Worm (Caenorhabditis elegans) whole organism, young adult: ENCODE results near the gene C09G9.1.

Source experiments
- C06A6.2 ChIP-seq: fragments of 200-800 bp; sonication (Bioruptor generic); conservative IDR thresholded peaks from 2 replicates; pipeline ENCODE4 v1.3.6; 2022; ENCODE audit warnings: missing genetic modification characterization, missing compliant biosample characterization
- C17E4.6 ChIP-seq: fragments of 200-800 bp; sonication (Bioruptor generic); IDR thresholded peaks from 2 replicates; pipeline ENCODE4 v1.3.6; 2022; ENCODE audit warnings: missing genetic modification reagents, missing genetic modification characterization, missing compliant biosample characterization
- D2030.7 ChIP-seq: fragments of 200-800 bp; sonication (Bioruptor generic); IDR thresholded peaks from 2 replicates; pipeline ENCODE4 v1.3.6; 2022; ENCODE audit warnings: missing genetic modification reagents, missing genetic modification characterization, missing compliant biosample characterization
- T07F8.4 ChIP-seq: sonication (generic microtip); optimal IDR thresholded peaks from 2 replicates; lab custom pipeline; 2016; ENCODE audit warnings: mild to moderate bottlenecking, missing genetic modification characterization, moderate library complexity, missing compliant biosample characterization
- Y53G8AR.9 ChIP-seq: fragments of 200-800 bp; sonication (Bioruptor generic); conservative IDR thresholded peaks from 2 replicates; pipeline ENCODE4 v1.3.6; 2022; ENCODE audit warnings: missing genetic modification reagents, missing genetic modification characterization, missing compliant biosample characterization
- Y56A3A.18 ChIP-seq: fragments of 200-800 bp; sonication (Bioruptor generic); IDR thresholded peaks from 2 replicates; pipeline ENCODE4 v1.3.6; 2022; ENCODE audit warnings: missing genetic modification reagents, missing genetic modification characterization, missing compliant biosample characterization
- Y95B8A.8 ChIP-seq: fragments of 200-800 bp; sonication (Bioruptor generic); IDR thresholded peaks from 2 replicates; pipeline ENCODE4 v1.3.6; 2022; ENCODE audit warnings: missing genetic modification reagents, missing genetic modification characterization, missing compliant biosample characterization
- ccch-3 ChIP-seq: fragments of 200-800 bp; sonication (Bioruptor generic); optimal IDR thresholded peaks from 2 replicates; lab custom pipeline; 2018; ENCODE audit warnings: mild to moderate bottlenecking, missing genetic modification characterization, missing compliant biosample characterization
- ceh-27 ChIP-seq: fragments of 200-800 bp; sonication (Bioruptor generic); optimal IDR thresholded peaks from 2 replicates; lab custom pipeline; 2018; ENCODE audit warnings: mild to moderate bottlenecking, missing genetic modification characterization, moderate library complexity, missing compliant biosample characterization
- dox-1 ChIP-seq: fragments of 200-800 bp; sonication (Bioruptor generic); IDR thresholded peaks from 2 replicates; pipeline ENCODE4 v1.3.6; 2022; ENCODE audit warnings: missing genetic modification reagents, missing genetic modification characterization, missing compliant biosample characterization
- egl-18 ChIP-seq: fragments of 200-800 bp; sonication (Bioruptor generic); IDR thresholded peaks from 2 replicates; pipeline ENCODE4 v1.3.6; 2022; ENCODE audit warnings: missing genetic modification reagents, missing genetic modification characterization, missing compliant biosample characterization
- egl-44 ChIP-seq: fragments of 200-800 bp; sonication (Bioruptor generic); IDR thresholded peaks from 2 replicates; pipeline ENCODE4 v1.3.6; 2022; ENCODE audit warnings: missing genetic modification reagents, missing genetic modification characterization, missing compliant biosample characterization
- egrh-3 ChIP-seq: fragments of 200-800 bp; sonication (Bioruptor generic); IDR thresholded peaks from 2 replicates; pipeline ENCODE4 v1.3.6; 2022; ENCODE audit warnings: missing genetic modification reagents, missing genetic modification characterization, missing compliant biosample characterization
- ets-4 ChIP-seq: fragments of 200-800 bp; sonication (Bioruptor generic); optimal IDR thresholded peaks from 2 replicates; lab custom pipeline; 2018; ENCODE audit warnings: mild to moderate bottlenecking, missing genetic modification characterization, missing compliant biosample characterization
- fkh-3 ChIP-seq: sonication (generic microtip); optimal IDR thresholded peaks from 2 replicates; lab custom pipeline; 2016; ENCODE audit warnings: mild to moderate bottlenecking, missing genetic modification characterization, missing compliant biosample characterization
- lin-26 ChIP-seq: fragments of 200-800 bp; sonication (Bioruptor generic); IDR thresholded peaks from 2 replicates; pipeline ENCODE4 v1.3.6; 2022; ENCODE audit warnings: missing genetic modification reagents, missing genetic modification characterization, missing compliant biosample characterization
- lsl-1 ChIP-seq: fragments of 200-800 bp; sonication (Bioruptor generic); optimal IDR thresholded peaks from 2 replicates; lab custom pipeline; 2018; ENCODE audit warnings: mild to moderate bottlenecking, missing genetic modification characterization, moderate library complexity, missing compliant biosample characterization
- mel-28 ChIP-seq: sonication (generic microtip); optimal IDR thresholded peaks from 2 replicates; lab custom pipeline; 2016; ENCODE audit warnings: borderline replicate concordance, mild to moderate bottlenecking, missing genetic modification characterization, missing compliant biosample characterization
- nfyb-1 ChIP-seq: fragments of 200-800 bp; sonication (Bioruptor generic); IDR thresholded peaks from 2 replicates; pipeline ENCODE4 v1.3.6; 2022; ENCODE audit warnings: missing genetic modification reagents, missing genetic modification characterization, missing compliant biosample characterization
- sdz-38 ChIP-seq: sonication (generic microtip); optimal IDR thresholded peaks from 2 replicates; lab custom pipeline; 2016; ENCODE audit warnings: missing genotype, missing genetic modification characterization, missing compliant biosample characterization
- snpc-1.1 ChIP-seq: sonication (generic microtip); optimal IDR thresholded peaks from 2 replicates; lab custom pipeline; 2017; ENCODE audit warnings: missing genetic modification characterization, mild to moderate bottlenecking, missing compliant biosample characterization, antibody characterized with exemption, moderate library complexity, missing genotype, missing genetic modification reagents; ENCODE audit not compliant: insufficient read depth
- snpc-4 ChIP-seq, 5 experiments: fragments of 150-350 bp in 1 of 5; sonication (generic microtip) in 4 of 5; optimal IDR thresholded peaks; 2 replicates each; lab custom pipeline; 2014 to 2018; ENCODE audit warnings: missing genetic modification characterization in 5 of 5, missing biosample characterization in 3 of 5, antibody characterized with exemption in 2 of 5, mild to moderate bottlenecking in 2 of 5, missing compliant biosample characterization in 2 of 5, missing genotype in 2 of 5, moderate library complexity in 2 of 5, missing genetic modification reagents in 1 of 5
- ztf-6 ChIP-seq: fragments of 200-800 bp; sonication (Bioruptor generic); IDR thresholded peaks from 2 replicates; pipeline ENCODE4 v1.3.6; 2022; ENCODE audit warnings: missing genetic modification reagents, missing genetic modification characterization, missing compliant biosample characterization

Gene C09G9.1

ce11 chrIV:8815162-8815561, 50.1 kb downstream of the C09G9.1 start (continued):
- TF ChIP-seq snpc-1.1, result no peak
- no peak for TF ChIP-seq Y95B8A.8 (GFP tag; lab: Robert Waterston, UW)
- no peak for TF ChIP-seq dox-1
- TF ChIP-seq sdz-38 (tag; lab: Kevin White, UChicago), result no peak
- TF ChIP-seq, all 124 proteins: peak for 0

- TF ChIP-seq nfyb-1 (GFP tag; lab: Robert Waterston, UW), result no peak
- no peak for TF ChIP-seq D2030.7
- no peak for TF ChIP-seq snpc-1.1
- no peak for TF ChIP-seq lin-26 (GFP tag; lab: Robert Waterston, UW)
- TF ChIP-seq C17E4.6 (GFP tag; lab: Robert Waterston, UW), result no peak
- TF ChIP-seq lsl-1 (GFP tag; lab: Kevin White, UChicago), result no peak
- no peak for TF ChIP-seq ccch-3
- no peak for TF ChIP-seq ceh-27 (GFP tag; lab: Kevin White, UChicago)
- no peak for TF ChIP-seq egl-44 (GFP tag; lab: Robert Waterston, UW)
- no peak for TF ChIP-seq T07F8.4
- TF ChIP-seq egrh-3, result no peak
- TF ChIP-seq fkh-3 (tag; lab: Kevin White, UChicago), result no peak
- no peak for TF ChIP-seq Y56A3A.18 (GFP tag; lab: Robert Waterston, UW)
- no peak for TF ChIP-seq C06A6.2 (GFP tag; lab: Robert Waterston, UW)
- no peak for TF ChIP-seq mel-28
- no peak for TF ChIP-seq egl-18 (GFP tag; lab: Robert Waterston, UW)
- no peak for TF ChIP-seq snpc-4 (GFP tag; optimal IDR thresholded peaks at IDR 0.05; lab: Kevin White, UChicago)
- no peak for TF ChIP-seq snpc-4 (tag; optimal IDR thresholded peaks at IDR 0.05; lab: Kevin White, UChicago)
- no peak for TF ChIP-seq ets-4
- TF ChIP-seq ztf-6 (GFP tag; lab: Robert Waterston, UW), result no peak
- TF ChIP-seq Y53G8AR.9, result no peak
These were observed 51.7 kb downstream of the C09G9.1 start, which contains the start of gene exc-5 for ce11 chrIV:8813614-8814013. TSS of gene exc-5 (minus strand) at chrIV:8813670.
